Worm (Caenorhabditis elegans) whole organism, L1 larva: ENCODE results near the gene ucr-2.2.

Experiments
- blmp-1 ChIP-seq: fragments of 150-350 bp; optimal IDR thresholded peaks from 2 replicates; lab custom pipeline; 2014; ENCODE audit warnings: missing biosample characterization, missing genetic modification characterization
- ceh-63 ChIP-seq: fragments of 200-800 bp; sonication (Bioruptor generic); optimal IDR thresholded peaks from 2 replicates; lab custom pipeline; 2018; ENCODE audit warnings: mild to moderate bottlenecking, missing genetic modification characterization, missing compliant biosample characterization
- ces-1 ChIP-seq: fragments of 150-350 bp; optimal IDR thresholded peaks from 2 replicates; lab custom pipeline; 2014; ENCODE audit warnings: missing biosample characterization, missing genetic modification reagents, missing genetic modification characterization
- dsc-1 ChIP-seq: sonication (generic microtip); optimal IDR thresholded peaks from 2 replicates; lab custom pipeline; 2016; ENCODE audit warnings: mild to moderate bottlenecking, missing genetic modification characterization, missing compliant biosample characterization
- efl-1 ChIP-seq, 4 experiments: fragments of 150-350 bp; optimal IDR thresholded peaks in 3 of 4; peaks in 1 of 4; 1 replicate in 1 of 4; 2 replicates in 3 of 4; lab custom pipeline; 2014; ENCODE audit warnings: missing biosample characterization in 2 of 4, missing genetic modification characterization in 2 of 4, missing genetic modification reagents in 2 of 4
- egl-13 ChIP-seq: sonication (generic microtip); optimal IDR thresholded peaks from 2 replicates; lab custom pipeline; 2016; ENCODE audit warnings: missing genotype, missing genetic modification reagents, missing genetic modification characterization, missing compliant biosample characterization
- egl-27 ChIP-seq, 2 experiments: fragments of 150-350 bp in 1 of 2; sonication (generic microtip); optimal IDR thresholded peaks; 3 replicates each; lab custom pipeline; 2017 to 2018; ENCODE audit warnings: missing biosample characterization in 2 of 2, missing genetic modification characterization in 2 of 2, missing genetic modification reagents in 2 of 2
- elt-3 ChIP-seq, 6 experiments: fragments of 150-350 bp in 1 of 6; sonication (generic microtip); optimal IDR thresholded peaks; 2 replicates each; lab custom pipeline; 2017 to 2018; ENCODE audit warnings: missing biosample characterization in 6 of 6, missing genetic modification characterization in 6 of 6, inconsistent platforms in 1 of 6
- ets-5 ChIP-seq: fragments of 200-800 bp; sonication (Bioruptor generic); IDR thresholded peaks from 2 replicates; pipeline ENCODE4 v1.3.6; 2022; ENCODE audit warnings: missing genetic modification characterization, missing compliant biosample characterization
- fkh-10 ChIP-seq: sonication (generic microtip); optimal IDR thresholded peaks from 2 replicates; lab custom pipeline; 2017; ENCODE audit warnings: missing biosample characterization, missing genetic modification reagents, missing genetic modification characterization
- fkh-4 ChIP-seq: sonication (generic microtip); optimal IDR thresholded peaks from 2 replicates; lab custom pipeline; 2016; ENCODE audit warnings: missing compliant biosample characterization, missing genetic modification characterization, borderline replicate concordance
- fkh-8 ChIP-seq: sonication (generic microtip); optimal IDR thresholded peaks from 2 replicates; lab custom pipeline; 2016; ENCODE audit warnings: mild to moderate bottlenecking, missing genetic modification characterization, missing compliant biosample characterization
- grh-1 ChIP-seq: fragments of 200-800 bp; sonication (Bioruptor generic); IDR thresholded peaks from 2 replicates; pipeline ENCODE4 v1.3.6; 2022; ENCODE audit warnings: missing genetic modification reagents, missing genetic modification characterization, missing compliant biosample characterization
- hlh-17 ChIP-seq: fragments of 200-800 bp; sonication (Bioruptor generic); optimal IDR thresholded peaks from 2 replicates; lab custom pipeline; 2018; ENCODE audit warnings: missing genetic modification characterization, mild to moderate bottlenecking, missing compliant biosample characterization, moderate library complexity, borderline replicate concordance
- hlh-4 ChIP-seq: sonication (generic microtip); optimal IDR thresholded peaks from 2 replicates; lab custom pipeline; 2016; ENCODE audit warnings: mild to moderate bottlenecking, missing genetic modification characterization, missing compliant biosample characterization
- irx-1 ChIP-seq: sonication (generic microtip); optimal IDR thresholded peaks from 2 replicates; lab custom pipeline; 2016; ENCODE audit warnings: missing genetic modification characterization, missing compliant biosample characterization
- jun-1 ChIP-seq: fragments of 150-350 bp; optimal IDR thresholded peaks from 2 replicates; lab custom pipeline; 2014; ENCODE audit warnings: missing biosample characterization, missing genetic modification reagents, missing genetic modification characterization
- lin-14 ChIP-seq: fragments of 200-800 bp; sonication (Bioruptor generic); optimal IDR thresholded peaks from 2 replicates; lab custom pipeline; 2018; ENCODE audit warnings: mild to moderate bottlenecking, missing genetic modification characterization, moderate library complexity, missing compliant biosample characterization
- lin-35 ChIP-seq, 2 experiments: fragments of 150-350 bp; optimal IDR thresholded peaks; 2 replicates each; lab custom pipeline; 2014; ENCODE audit warnings: missing biosample characterization in 2 of 2, missing genetic modification characterization in 2 of 2, missing genetic modification reagents in 2 of 2
- lin-39 ChIP-seq: fragments of 150-350 bp; optimal IDR thresholded peaks from 2 replicates; lab custom pipeline; 2014; ENCODE audit warnings: missing biosample characterization, missing genetic modification reagents, missing genetic modification characterization
- mdl-1 ChIP-seq, 2 experiments: fragments of 150-350 bp; optimal IDR thresholded peaks; 2 replicates each; lab custom pipeline; 2014 to 2017; ENCODE audit warnings: missing biosample characterization in 2 of 2, missing genetic modification characterization in 2 of 2, inconsistent platforms in 1 of 2
- mef-2 ChIP-seq: fragments of 150-350 bp; optimal IDR thresholded peaks from 2 replicates; lab custom pipeline; 2014; ENCODE audit warnings: missing biosample characterization, missing genetic modification characterization
- mep-1 ChIP-seq: fragments of 150-350 bp; optimal IDR thresholded peaks from 2 replicates; lab custom pipeline; 2014; ENCODE audit warnings: missing biosample characterization, missing genetic modification characterization
- nhr-12 ChIP-seq: sonication (generic microtip); optimal IDR thresholded peaks from 2 replicates; lab custom pipeline; 2017; ENCODE audit warnings: missing biosample characterization, missing genetic modification characterization
- nhr-20 ChIP-seq: sonication (generic microtip); optimal IDR thresholded peaks from 2 replicates; lab custom pipeline; 2016; ENCODE audit warnings: mild to moderate bottlenecking, missing genetic modification characterization, missing compliant biosample characterization
- nhr-237 ChIP-seq: fragments of 150-350 bp; optimal IDR thresholded peaks from 2 replicates; lab custom pipeline; 2014; ENCODE audit warnings: missing biosample characterization, missing genetic modification characterization
- nhr-47 ChIP-seq: sonication (generic microtip); optimal IDR thresholded peaks from 2 replicates; lab custom pipeline; 2016; ENCODE audit warnings: mild to moderate bottlenecking, missing genetic modification characterization, moderate library complexity, missing compliant biosample characterization
- nhr-71 ChIP-seq: sonication (generic microtip); optimal IDR thresholded peaks from 2 replicates; lab custom pipeline; 2016; ENCODE audit warnings: mild to moderate bottlenecking, missing genetic modification characterization, moderate library complexity, missing compliant biosample characterization
- nhr-76 ChIP-seq: sonication (generic microtip); optimal IDR thresholded peaks from 2 replicates; lab custom pipeline; 2017; ENCODE audit warnings: missing biosample characterization, missing genetic modification characterization
- nhr-85 ChIP-seq: sonication (generic microtip); peaks from one replicate; lab custom pipeline; 2016; ENCODE audit warnings: missing genetic modification characterization, inconsistent platforms, missing compliant biosample characterization
- pax-3 ChIP-seq: fragments of 200-800 bp; sonication (Bioruptor generic); optimal IDR thresholded peaks from 2 replicates; lab custom pipeline; 2018; ENCODE audit warnings: mild to moderate bottlenecking, missing genetic modification characterization, moderate library complexity, missing compliant biosample characterization
- skn-1 ChIP-seq: fragments of 150-350 bp; optimal IDR thresholded peaks from 2 replicates; lab custom pipeline; 2014; ENCODE audit warnings: missing biosample characterization, missing genetic modification characterization
- snpc-4 ChIP-seq: fragments of 150-350 bp; optimal IDR thresholded peaks from 2 replicates; lab custom pipeline; 2014; ENCODE audit warnings: missing biosample characterization, missing genetic modification characterization
- snu-23 ChIP-seq: sonication (generic microtip); optimal IDR thresholded peaks from 2 replicates; lab custom pipeline; 2016; ENCODE audit warnings: missing genetic modification characterization, missing compliant biosample characterization
- sptf-1 ChIP-seq: fragments of 150-350 bp; optimal IDR thresholded peaks from 2 replicates; lab custom pipeline; 2014; ENCODE audit warnings: missing biosample characterization, missing genetic modification characterization
- tbx-2 ChIP-seq: sonication (generic microtip); optimal IDR thresholded peaks from 2 replicates; lab custom pipeline; 2016; ENCODE audit warnings: missing genetic modification characterization, missing compliant biosample characterization
- unc-62 ChIP-seq: fragments of 150-350 bp; optimal IDR thresholded peaks from 2 replicates; lab custom pipeline; 2014; ENCODE audit warnings: missing biosample characterization, missing genetic modification reagents, missing genetic modification characterization
- unc-86 ChIP-seq: sonication (generic microtip); optimal IDR thresholded peaks from 2 replicates; lab custom pipeline; 2016; ENCODE audit warnings: missing genetic modification characterization, missing compliant biosample characterization
- unc-98 ChIP-seq: fragments of 200-800 bp; sonication (Bioruptor generic); IDR thresholded peaks from 2 replicates; pipeline ENCODE4 v1.3.6; 2022; ENCODE audit warnings: missing genetic modification characterization, missing compliant biosample characterization
- xbp-1 ChIP-seq: sonication (generic microtip); optimal IDR thresholded peaks from 2 replicates; lab custom pipeline; 2016; ENCODE audit warnings: missing genetic modification characterization, missing compliant biosample characterization
- zip-4 ChIP-seq: fragments of 200-800 bp; sonication (Bioruptor generic); optimal IDR thresholded peaks from 2 replicates; lab custom pipeline; 2018; ENCODE audit warnings: mild to moderate bottlenecking, missing genetic modification characterization, moderate library complexity, missing compliant biosample characterization
- ztf-4 ChIP-seq: fragments of 150-350 bp; optimal IDR thresholded peaks from 2 replicates; lab custom pipeline; 2014; ENCODE audit warnings: missing biosample characterization, missing genetic modification characterization

ucr-2.2 gene

DNA sequence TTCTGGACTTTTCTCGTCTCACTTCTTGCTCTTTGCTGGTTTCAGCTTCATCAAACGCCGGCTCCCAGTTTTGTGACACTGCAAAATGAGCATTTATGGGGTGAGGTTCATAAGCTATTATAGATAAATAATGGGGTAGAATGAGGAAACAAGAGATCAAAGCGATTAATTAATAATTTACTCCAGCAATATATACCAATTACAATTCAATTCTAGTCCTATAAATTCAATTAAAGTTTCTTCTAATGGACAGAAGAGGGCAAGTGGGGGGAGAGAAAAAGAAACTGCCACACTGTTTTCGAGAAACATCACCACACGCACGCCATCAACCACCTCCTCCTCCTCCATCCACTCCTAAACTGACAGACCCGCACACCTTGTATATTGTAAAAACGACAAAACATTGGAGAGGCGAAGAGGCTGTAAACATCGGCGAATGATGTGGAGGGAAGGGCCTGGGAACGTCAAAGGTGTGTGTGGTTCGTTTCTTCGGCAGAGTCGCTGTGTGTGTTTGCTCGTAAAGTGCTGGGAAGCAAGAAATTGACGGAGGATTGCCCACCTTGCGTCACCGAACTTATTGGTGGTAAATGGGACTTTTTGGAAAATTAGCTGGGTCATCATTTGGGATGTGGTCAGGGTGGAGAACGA is 39.6 kb downstream of the ucr-2.2 start, which contains the start of the genes H03A11.13 and famk-1:
Gene H03A11.13, minus strand, starts transcription at position 51 of the 648 bp plus-strand sequence.
Gene famk-1, minus strand, starts transcription at position 78 of the 648 bp plus-strand sequence.
- TF ChIP-seq fkh-4 (tag; lab: Kevin White, UChicago) (no peak), nhr-85 (peak; percentile 42)

DNA sequence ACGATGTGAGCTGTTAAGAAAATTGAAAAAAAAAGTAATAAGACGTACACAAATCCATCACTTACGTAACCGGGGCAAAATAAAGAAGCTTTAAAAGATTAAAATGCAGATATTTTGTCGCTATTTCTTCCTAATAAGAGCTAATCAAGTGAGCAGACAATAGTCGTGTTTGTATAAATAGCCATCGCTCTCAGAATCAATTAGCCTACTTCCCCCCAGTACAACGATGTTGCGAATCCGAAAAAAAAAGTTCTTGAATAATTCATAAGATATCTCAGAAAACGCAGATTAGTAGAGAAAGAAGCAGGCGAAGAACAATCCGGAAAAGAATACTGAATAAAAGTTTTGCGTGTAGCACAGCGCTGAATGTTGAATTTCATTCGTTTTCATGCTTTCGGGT is 41.6 kb downstream of the ucr-2.2 start:
- peak; percentile 18 for TF ChIP-seq fkh-4 (tag; lab: Kevin White, UChicago)
- TF ChIP-seq nhr-71 (tag; lab: Kevin White, UChicago) = peak; percentile 9
- no peak for TF ChIP-seq nhr-76 (tag; lab: Kevin White, UChicago)
- no peak for TF ChIP-seq egl-13 (tag; lab: Kevin White, UChicago)
- no peak for TF ChIP-seq mef-2 (tag; lab: Kevin White, UChicago)
- no peak for TF ChIP-seq elt-3 (tag; optimal IDR thresholded peaks at IDR 0.05; lab: Kevin White, UChicago)
- no peak for TF ChIP-seq zip-4 (GFP tag; lab: Kevin White, UChicago)
- peak; percentile 97 for TF ChIP-seq dsc-1
- TF ChIP-seq nhr-12 (tag; lab: Kevin White, UChicago) = no peak
- TF ChIP-seq ztf-4 (tag; lab: Kevin White, UChicago) = no peak
- no peak for TF ChIP-seq ces-1 (GFP tag; lab: Kevin White, UChicago)
- TF ChIP-seq ceh-63 (GFP tag; lab: Kevin White, UChicago) = no peak
- TF ChIP-seq lin-14 (GFP tag; lab: Kevin White, UChicago) = peak; percentile 41
- no peak for TF ChIP-seq pax-3 (tag; lab: Kevin White, UChicago)
- TF ChIP-seq tbx-2 (tag; lab: Kevin White, UChicago) = no peak
- TF ChIP-seq hlh-4 (tag; lab: Kevin White, UChicago) = no peak
- TF ChIP-seq xbp-1 = no peak
- peak; percentile 78 for TF ChIP-seq unc-86 (tag; lab: Kevin White, UChicago)
- TF ChIP-seq fkh-10 = no peak
- TF ChIP-seq jun-1 = no peak
- TF ChIP-seq nhr-47 (tag; lab: Kevin White, UChicago) = peak; percentile 17

DNA sequence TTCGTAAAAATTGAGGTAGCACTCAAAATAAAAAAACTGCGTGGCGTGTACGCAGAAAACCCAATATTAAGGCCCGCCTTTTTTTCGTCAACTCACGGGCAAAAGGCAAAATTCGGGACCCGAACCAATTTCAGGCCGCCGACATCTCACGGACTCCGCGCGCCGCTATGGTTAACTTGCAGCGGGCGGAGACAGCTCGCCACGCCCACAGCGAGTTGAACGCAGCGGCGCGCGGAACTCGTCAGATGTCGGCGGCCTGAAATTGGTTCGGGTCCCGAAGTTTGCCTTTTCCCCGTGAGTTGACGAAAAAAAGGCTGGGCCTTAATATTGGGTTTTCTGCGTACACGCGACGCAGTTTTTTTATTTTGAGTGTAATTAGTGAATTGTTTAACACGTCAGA is 47.4 kb downstream of the ucr-2.2 start:
- TF ChIP-seq fkh-8 (no peak), nhr-76 (tag; lab: Kevin White, UChicago) (no peak), snu-23 (GFP tag; lab: Kevin White, UChicago) (no peak), snpc-4 (tag; lab: Kevin White, UChicago) (peak; percentile 0), unc-62 (GFP tag; lab: Kevin White, UChicago) (no peak), blmp-1 (no peak), grh-1 (GFP tag; lab: Robert Waterston, UW) (no peak), unc-98 (GFP tag; lab: Robert Waterston, UW) (no peak), mdl-1 (tag; optimal IDR thresholded peaks at IDR 0.05; lab: Kevin White, UChicago) (no peak)

DNA sequence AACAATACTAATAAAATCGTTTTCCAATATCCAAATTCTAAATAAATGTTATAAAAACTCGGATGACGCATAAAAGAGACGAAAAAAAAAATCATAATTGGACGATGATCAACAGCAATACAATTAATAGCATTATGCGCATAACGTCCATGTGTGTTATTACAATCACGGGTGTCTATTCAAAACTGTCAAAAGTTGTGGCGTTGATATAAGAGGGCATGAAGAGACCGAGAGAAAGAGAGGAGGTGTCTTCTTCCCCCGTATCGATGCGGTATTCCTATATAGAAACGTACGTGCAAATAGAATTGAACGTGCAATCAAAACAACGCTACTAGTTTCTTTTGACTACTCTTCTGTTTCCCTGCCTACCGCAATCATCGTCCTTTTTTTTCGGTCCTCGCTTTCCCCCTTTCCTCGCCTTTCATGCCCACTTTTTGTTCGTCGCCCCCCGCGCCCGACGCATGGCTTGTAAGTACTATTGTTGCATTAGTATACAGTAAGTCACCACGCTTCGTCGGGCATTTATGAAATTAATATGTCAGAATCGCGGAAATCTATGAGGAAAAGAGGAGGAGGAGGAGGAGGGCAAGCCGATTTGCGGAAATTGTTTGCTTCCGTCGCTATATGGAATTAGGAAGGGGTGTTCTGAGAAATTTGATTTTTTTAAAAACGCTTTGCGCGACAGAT is 48.3 kb downstream of the ucr-2.2 start:
- TF ChIP-seq nhr-20 (tag; lab: Kevin White, UChicago) (peak; percentile 22), ceh-63 (GFP tag; lab: Kevin White, UChicago) (no peak), snu-23 (GFP tag; lab: Kevin White, UChicago) (peak; percentile 33), egl-27 (tag; optimal IDR thresholded peaks at IDR 0.05; lab: Kevin White, UChicago) (no peak), nhr-237 (tag; lab: Kevin White, UChicago) (no peak), lin-14 (GFP tag; lab: Kevin White, UChicago) (peak; percentile 56), blmp-1 (peak; percentile 7), irx-1 (tag; lab: Kevin White, UChicago) (no peak), nhr-85 (peak; percentile 86), lin-39 (tag; lab: Kevin White, UChicago) (no peak), efl-1 (optimal IDR thresholded peaks at IDR 0.05; lab: Kevin White, UChicago) (no peak), efl-1 (GFP tag; optimal IDR thresholded peaks at IDR 0.05 in 1 of 2; lab: Kevin White, UChicago) (peak in 1 of 2 experiments; percentile 91), pax-3 (tag; lab: Kevin White, UChicago) (no peak), sptf-1 (tag; lab: Kevin White, UChicago) (no peak), hlh-17 (GFP tag; lab: Kevin White, UChicago) (no peak), skn-1 (peak; percentile 2), xbp-1 (no peak), lin-35 (GFP tag; optimal IDR thresholded peaks at IDR 0.05; lab: Kevin White, UChicago) (peak in 1 of 2 experiments; percentile 21), ets-5 (no peak), mep-1 (tag; lab: Kevin White, UChicago) (peak; percentile 36)
